Worm (Caenorhabditis elegans) whole organism, late embryonic: ENCODE measurements around the gene D2062.13.
"Not testable (repeated sequence)": the region's sequence is repeated elsewhere in the genome, so short reads cannot be mapped to it uniquely, and the experiment has no call there.

Source experiments
- C38D4.7 ChIP-seq: fragments of 200-800 bp; sonication (Bioruptor generic); optimal IDR thresholded peaks from 2 replicates; lab custom pipeline; 2018; ENCODE audit warnings: mild to moderate bottlenecking, missing genetic modification characterization, moderate library complexity, missing compliant biosample characterization
- K02D7.2 ChIP-seq: sonication (generic microtip); optimal IDR thresholded peaks from 2 replicates; lab custom pipeline; 2017; ENCODE audit warnings: mild to moderate bottlenecking, missing genetic modification characterization, missing compliant biosample characterization
- Y22D7AL.16 ChIP-seq: sonication (generic microtip); optimal IDR thresholded peaks from 2 replicates; lab custom pipeline; 2016; ENCODE audit warnings: missing genetic modification characterization, missing compliant biosample characterization
- ahr-1 ChIP-seq: sonication (generic microtip); optimal IDR thresholded peaks from 2 replicates; lab custom pipeline; 2016; ENCODE audit warnings: missing genetic modification characterization, missing compliant biosample characterization
- ceh-19 ChIP-seq: fragments of 200-800 bp; sonication (Bioruptor generic); optimal IDR thresholded peaks from 2 replicates; lab custom pipeline; 2018; ENCODE audit warnings: mild to moderate bottlenecking, missing genetic modification characterization, missing compliant biosample characterization
- ceh-2 ChIP-seq: sonication (generic microtip); optimal IDR thresholded peaks from 2 replicates; lab custom pipeline; 2016; ENCODE audit warnings: missing genotype, missing genetic modification characterization, missing compliant biosample characterization
- ceh-45 ChIP-seq: fragments of 200-800 bp; sonication (Bioruptor generic); IDR thresholded peaks from 2 replicates; pipeline ENCODE4 v1.3.6; 2022; ENCODE audit warnings: missing genetic modification reagents, missing genetic modification characterization, missing compliant biosample characterization
- ceh-6 ChIP-seq: fragments of 200-800 bp; sonication (Bioruptor generic); optimal IDR thresholded peaks from 2 replicates; lab custom pipeline; 2018; ENCODE audit warnings: mild to moderate bottlenecking, missing genetic modification characterization, missing compliant biosample characterization
- ceh-9 ChIP-seq: sonication (generic microtip); optimal IDR thresholded peaks from 2 replicates; lab custom pipeline; 2016; ENCODE audit warnings: mild to moderate bottlenecking, missing genetic modification characterization, inconsistent platforms, missing compliant biosample characterization
- che-1 ChIP-seq: sonication (generic microtip); optimal IDR thresholded peaks from 2 replicates; lab custom pipeline; 2016; ENCODE audit warnings: mild to moderate bottlenecking, missing genetic modification characterization, missing compliant biosample characterization
- dmd-4 ChIP-seq: sonication (generic microtip); optimal IDR thresholded peaks from 2 replicates; lab custom pipeline; 2016; ENCODE audit warnings: borderline replicate concordance, missing genetic modification characterization, missing compliant biosample characterization
- dve-1 ChIP-seq: sonication (generic microtip); optimal IDR thresholded peaks from 2 replicates; lab custom pipeline; 2017; ENCODE audit warnings: antibody characterized with exemption, mild to moderate bottlenecking, missing genetic modification characterization, missing compliant biosample characterization
- elt-2 ChIP-seq: sonication (generic microtip); optimal IDR thresholded peaks from 2 replicates; lab custom pipeline; 2016; ENCODE audit warnings: missing genetic modification reagents, missing genetic modification characterization, missing compliant biosample characterization
- gmeb-2 ChIP-seq: sonication (generic microtip); optimal IDR thresholded peaks from 2 replicates; lab custom pipeline; 2016; ENCODE audit warnings: missing genetic modification characterization, inconsistent platforms, missing compliant biosample characterization
- hlh-13 ChIP-seq: fragments of 200-800 bp; sonication (Bioruptor generic); optimal IDR thresholded peaks from 2 replicates; lab custom pipeline; 2018; ENCODE audit warnings: mild to moderate bottlenecking, missing genetic modification characterization, missing compliant biosample characterization
- hlh-15 ChIP-seq: sonication (generic microtip); optimal IDR thresholded peaks from 2 replicates; lab custom pipeline; 2016; ENCODE audit warnings: missing genetic modification characterization, missing compliant biosample characterization
- hlh-8 ChIP-seq: sonication (generic microtip); optimal IDR thresholded peaks from 2 replicates; lab custom pipeline; 2016; ENCODE audit warnings: missing genotype, missing genetic modification characterization, missing compliant biosample characterization
- lin-11 ChIP-seq: fragments of 200-800 bp; sonication (Bioruptor generic); optimal IDR thresholded peaks from 2 replicates; lab custom pipeline; 2018; ENCODE audit warnings: mild to moderate bottlenecking, missing genetic modification characterization, missing compliant biosample characterization
- madf-2 ChIP-seq: sonication (generic microtip); optimal IDR thresholded peaks from 2 replicates; lab custom pipeline; 2017; ENCODE audit warnings: missing genetic modification characterization, missing compliant biosample characterization
- nfya-1 ChIP-seq: sonication (generic microtip); optimal IDR thresholded peaks from 2 replicates; lab custom pipeline; 2017; ENCODE audit warnings: missing genetic modification characterization, mild to moderate bottlenecking, missing compliant biosample characterization, antibody characterized with exemption, moderate library complexity
- pha-2 ChIP-seq: sonication (generic microtip); optimal IDR thresholded peaks from 2 replicates; lab custom pipeline; 2017; ENCODE audit warnings: mild to moderate bottlenecking, missing genetic modification characterization, missing compliant biosample characterization
- pros-1 ChIP-seq: fragments of 150-350 bp; optimal IDR thresholded peaks from 2 replicates; lab custom pipeline; 2014; ENCODE audit warnings: missing biosample characterization, missing genetic modification reagents, missing genetic modification characterization
- ref-2 ChIP-seq: sonication (generic microtip); optimal IDR thresholded peaks from 2 replicates; lab custom pipeline; 2016; ENCODE audit warnings: missing genetic modification characterization, missing compliant biosample characterization
- sdc-2 ChIP-seq: sonication (generic microtip); optimal IDR thresholded peaks from 2 replicates; lab custom pipeline; 2016; ENCODE audit warnings: missing genotype, missing genetic modification characterization, missing compliant biosample characterization
- sox-2 ChIP-seq: fragments of 200-800 bp; sonication (Bioruptor generic); IDR thresholded peaks from 2 replicates; pipeline ENCODE4 v1.3.6; 2022; ENCODE audit warnings: missing genetic modification reagents, missing genetic modification characterization, missing compliant biosample characterization
- sox-4 ChIP-seq: sonication (generic microtip); optimal IDR thresholded peaks from 2 replicates; lab custom pipeline; 2017; ENCODE audit warnings: mild to moderate bottlenecking, missing genetic modification characterization, inconsistent platforms, missing compliant biosample characterization
- ttx-3 ChIP-seq: sonication (generic microtip); optimal IDR thresholded peaks from 2 replicates; lab custom pipeline; 2016; ENCODE audit warnings: missing genetic modification reagents, missing genetic modification characterization, missing compliant biosample characterization
- unc-3 ChIP-seq, 2 experiments: fragments of 200-800 bp in 1 of 2; sonication (Bioruptor generic) in 1 of 2; sonication (generic microtip) in 1 of 2; conservative IDR thresholded peaks in 1 of 2; optimal IDR thresholded peaks in 1 of 2; 2 replicates each; pipeline versions ENCODE4 v1.3.6 to Lab custom; 2016 to 2022; ENCODE audit warnings: missing compliant biosample characterization in 2 of 2, missing genetic modification characterization in 2 of 2, missing genetic modification reagents in 1 of 2
- unc-42 ChIP-seq: sonication (generic microtip); optimal IDR thresholded peaks from 2 replicates; lab custom pipeline; 2016; ENCODE audit warnings: missing genotype, missing genetic modification characterization, missing compliant biosample characterization
- unc-55 ChIP-seq: sonication (generic microtip); optimal IDR thresholded peaks from 2 replicates; lab custom pipeline; 2017; ENCODE audit warnings: missing biosample characterization, missing genetic modification reagents, missing genetic modification characterization
- ztf-16 ChIP-seq: sonication (generic microtip); optimal IDR thresholded peaks from 2 replicates; lab custom pipeline; 2017; ENCODE audit warnings: missing genetic modification characterization, missing compliant biosample characterization

Gene D2062.13

DNA sequence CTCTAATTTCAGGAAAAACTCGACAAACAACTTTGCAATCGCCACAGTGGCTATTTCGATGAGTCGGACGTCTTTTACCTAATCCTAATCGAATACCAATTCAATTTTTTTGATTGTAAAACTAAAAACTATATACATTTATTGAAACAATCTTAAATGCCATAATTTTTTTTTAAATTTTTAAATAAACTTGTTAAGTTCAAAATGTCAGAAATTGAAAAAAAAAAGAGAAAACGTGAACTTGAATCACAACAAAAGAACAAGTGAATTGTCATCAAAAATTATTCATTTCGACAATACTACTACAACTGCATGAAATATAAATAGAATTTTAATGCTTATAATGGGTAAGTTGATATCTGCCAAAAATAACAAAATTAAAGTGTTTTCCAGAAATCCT, at the start of gene D2062.13:
TSS of gene D2062.13 (plus strand) at position 301 of the 400 bp plus-strand sequence.
- TF ChIP-seq ceh-6 (GFP tag; lab: Kevin White, UChicago); che-1 (tag; lab: Kevin White, UChicago); C38D4.7 (GFP tag; lab: Kevin White, UChicago): not testable (repeated sequence)

DNA sequence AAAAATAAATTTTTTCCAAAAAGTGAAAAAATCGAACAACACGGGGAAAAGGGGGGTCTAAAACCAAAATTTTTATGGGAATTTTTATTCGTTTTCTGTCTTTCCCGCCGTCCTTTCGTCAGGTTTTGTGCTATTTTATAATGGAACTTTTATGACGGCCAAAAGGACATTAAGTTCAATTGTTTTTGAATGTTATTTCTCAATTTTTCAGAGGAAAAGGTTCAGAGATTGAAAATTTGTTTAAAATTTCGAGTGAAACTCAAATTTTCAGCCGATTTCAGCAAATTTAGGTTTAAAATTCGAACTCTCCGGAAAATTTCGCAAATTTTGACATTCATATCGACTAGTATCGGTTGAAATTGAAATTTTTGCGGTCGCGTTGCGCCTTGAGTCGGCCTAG, 48.4 kb upstream of the D2062.13 start, which contains the start of gene nep-18:
TSS of gene nep-18 (minus strand) at position 101 of the 400 bp plus-strand sequence.
- TF ChIP-seq ref-2 (no peak), hlh-15 (tag; lab: Kevin White, UChicago) (no peak), nfya-1 (no peak), ceh-19 (GFP tag; lab: Kevin White, UChicago) (no peak), dmd-4 (tag; lab: Kevin White, UChicago) (no peak), elt-2 (tag; lab: Kevin White, UChicago) (no peak), ztf-16 (tag; lab: Kevin White, UChicago) (no peak), pros-1 (tag; lab: Kevin White, UChicago) (no peak), dve-1 (tag; lab: Kevin White, UChicago) (no peak), gmeb-2 (tag; lab: Kevin White, UChicago) (no peak), ahr-1 (no peak), ceh-9 (no peak), unc-55 (no peak), sox-2 (GFP tag; lab: Robert Waterston, UW) (no peak)

DNA sequence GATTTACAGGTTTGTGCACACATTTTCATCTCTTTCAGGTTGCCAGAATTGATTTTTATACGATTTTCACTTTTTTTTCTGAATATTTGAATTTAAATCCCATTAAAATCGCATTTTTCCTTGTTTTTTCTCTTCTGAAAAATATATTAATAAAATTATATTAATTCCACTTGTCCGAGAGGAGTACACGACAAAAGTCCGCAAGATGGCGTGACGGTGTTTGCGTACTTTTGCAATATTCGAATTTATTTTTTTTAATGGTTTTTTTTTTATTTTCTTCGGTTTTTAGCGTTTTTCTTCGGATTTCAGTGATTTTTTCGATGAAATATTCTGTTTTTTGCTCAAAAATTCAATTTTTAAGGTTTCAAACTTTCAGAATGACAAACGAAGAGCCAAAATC, 47.5 kb upstream of the D2062.13 start, which contains the start of gene usp-39:
TSS of gene usp-39 (plus strand) at position 377 of the 400 bp plus-strand sequence.
- TF ChIP-seq dmd-4 (tag; lab: Kevin White, UChicago): peak; percentile 8
- TF ChIP-seq elt-2 (tag; lab: Kevin White, UChicago): peak; percentile 49
- TF ChIP-seq ceh-2 (tag; lab: Kevin White, UChicago): no peak
- peak; percentile 25 for TF ChIP-seq pha-2 (tag; lab: Kevin White, UChicago)
- TF ChIP-seq C38D4.7 (GFP tag; lab: Kevin White, UChicago): no peak
- peak; percentile 24 for TF ChIP-seq ttx-3
- TF ChIP-seq hlh-8: peak; percentile 8
- TF ChIP-seq unc-42: peak; percentile 83
- peak; percentile 18 for TF ChIP-seq nfya-1
- TF ChIP-seq Y22D7AL.16 (tag; lab: Kevin White, UChicago): peak; percentile 21

DNA sequence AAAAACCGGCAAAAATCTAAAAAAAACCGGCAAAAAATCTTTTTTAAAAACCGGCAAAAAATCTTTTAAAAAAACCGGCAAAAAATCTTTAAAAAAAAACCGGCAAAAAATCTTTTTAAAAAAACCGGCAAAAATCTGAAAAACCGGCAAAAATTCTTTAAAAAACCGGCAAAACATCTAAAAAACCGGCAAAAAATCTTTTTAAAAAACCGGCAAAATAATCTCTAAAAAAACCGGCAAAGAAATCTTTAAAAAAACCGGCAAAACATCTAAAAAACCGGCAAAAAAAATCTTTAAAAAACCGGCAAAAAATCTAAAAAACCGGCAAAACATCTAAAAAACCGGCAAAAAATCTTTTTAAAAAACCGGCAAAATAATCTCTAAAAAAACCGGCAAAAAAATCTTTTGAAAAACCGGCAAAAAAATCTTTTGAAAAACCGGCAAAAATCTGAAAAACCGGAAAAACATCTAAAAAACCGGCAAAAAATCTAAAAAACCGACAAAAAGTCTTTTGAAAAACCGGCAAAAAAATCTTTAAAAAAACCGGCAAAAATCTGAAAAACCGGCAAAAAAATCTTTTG, 41.9 kb upstream of the D2062.13 start:
- TF ChIP-seq ztf-16 (tag; lab: Kevin White, UChicago) (peak; percentile 27), elt-2 (tag; lab: Kevin White, UChicago) (peak; percentile 24), ttx-3 (peak; percentile 76), sox-4 (tag; lab: Kevin White, UChicago) (peak; percentile 32), ahr-1 (peak; percentile 63), hlh-13 (GFP tag; lab: Kevin White, UChicago) (peak; percentile 35), madf-2 (peak; percentile 61), gmeb-2 (tag; lab: Kevin White, UChicago) (peak; percentile 62), Y22D7AL.16 (tag; lab: Kevin White, UChicago) (peak; percentile 36), unc-3 (tag; optimal IDR thresholded peaks at IDR 0.05; lab: Kevin White, UChicago) (peak; percentile 30), K02D7.2 (peak; percentile 67), pha-2 (tag; lab: Kevin White, UChicago) (peak; percentile 89), lin-11 (tag; lab: Kevin White, UChicago) (peak; percentile 41), che-1 (tag; lab: Kevin White, UChicago) (peak; percentile 65)
- not testable (repeated sequence) for TF ChIP-seq unc-3 (GFP tag; conservative IDR thresholded peaks at IDR 0.05; lab: Robert Waterston, UW)

DNA sequence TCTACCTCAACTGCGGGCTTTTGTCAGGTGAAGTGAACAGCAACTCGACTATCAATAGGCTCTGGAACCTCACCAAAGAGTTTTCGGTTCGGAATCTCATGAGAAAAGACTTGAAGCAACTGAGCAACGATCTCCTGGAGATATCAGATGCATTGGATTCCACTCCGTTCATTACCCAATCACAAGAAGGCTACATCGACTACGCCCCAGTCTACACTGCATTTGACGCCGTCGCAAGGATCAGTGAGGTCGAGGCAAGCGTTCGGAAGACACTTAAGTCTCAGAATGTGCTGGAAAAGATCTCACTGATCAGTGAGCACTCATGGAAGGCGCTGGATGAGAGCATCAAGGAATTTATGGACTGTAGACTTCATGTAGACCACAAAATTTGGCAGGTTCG, 34.2 kb upstream of the D2062.13 start:
- TF ChIP-seq ceh-45 (GFP tag; lab: Robert Waterston, UW): no peak
- no peak for TF ChIP-seq sdc-2
